Fruit fly (Drosophila melanogaster): ENCODE data around the gene CG31908.

- TF ChIP-seq pan (optimal IDR thresholded peaks at IDR 0.05): no peak
- no peak for TF ChIP-seq h (GFP tag; optimal IDR thresholded peaks at IDR 0.05)
- no peak for TF ChIP-seq sage (GFP tag; optimal IDR thresholded peaks at IDR 0.05)
- no peak for TF ChIP-seq dsf (GFP tag; optimal IDR thresholded peaks at IDR 0.05; ENCODE audit: borderline replicate concordance)
- no peak for TF ChIP-seq CG32264 (GFP tag; optimal IDR thresholded peaks at IDR 0.05)
- TF ChIP-seq Dif (GFP tag; optimal IDR thresholded peaks at IDR 0.05; ENCODE audit: partially characterized antibody): no peak
- TF ChIP-seq br (GFP tag; optimal IDR thresholded peaks at IDR 0.05): no peak
- TF ChIP-seq Myc (optimal IDR thresholded peaks at IDR 0.05): no peak
- TF ChIP-seq Rel (GFP tag; optimal IDR thresholded peaks at IDR 0.05): no peak
- no peak for TF ChIP-seq Rel (tag; optimal IDR thresholded peaks at IDR 0.05)
- no peak for TF ChIP-seq rgr (GFP tag; optimal IDR thresholded peaks at IDR 0.05)
- no peak for TF ChIP-seq Dfd (GFP tag; optimal IDR thresholded peaks at IDR 0.05)
- no peak for TF ChIP-seq dl (GFP tag; optimal IDR thresholded peaks at IDR 0.05; ENCODE audit: insufficient read depth in 1 of 2, partially characterized antibody in 2 of 2)
- TF ChIP-seq lola (GFP tag; optimal IDR thresholded peaks at IDR 0.05): no peak
Observed at dm6 chr2L:7047703-7048102, 20.5 kb upstream of the CG31908 start.
